Fruit fly (Drosophila melanogaster): ENCODE measurements around the gene Glut4EF.

- TF ChIP-seq pan (optimal IDR thresholded peaks at IDR 0.05) (no peak), CG8478 (optimal IDR thresholded peaks at IDR 0.05) (no peak), psq (optimal IDR thresholded peaks at IDR 0.05) (no peak)
Observed at dm6 chr3R:9928205-9929008, 53.9 kb downstream of the Glut4EF start.

All from whole organism.